Worm (Caenorhabditis elegans): Measurements from ENCODE around the gene C05G5.3.
A peak's percentile ranks its signal among the peaks of the same experiment; 100 is the strongest.

The C05G5.3 gene

ce11 chrX:14790320-14791048, 38.7 kb upstream of the C05G5.3 start, which contains the start of gene tatn-1 (continued):
- TF ChIP-seq rec-8 (tag; optimal IDR thresholded peaks at IDR 0.05) (no peak), Y67H2A.10 (GFP tag; conservative IDR thresholded peaks at IDR 0.05) (no peak), F33H1.4 (GFP tag; IDR thresholded peaks at IDR 0.05) (no peak), D2030.7 (GFP tag; IDR thresholded peaks at IDR 0.05) (no peak), nhr-80 (tag; optimal IDR thresholded peaks at IDR 0.05) (peak; percentile 99), ztf-26 (tag; optimal IDR thresholded peaks at IDR 0.05) (peak; percentile 86), lin-35 (GFP tag; optimal IDR thresholded peaks at IDR 0.05) (no peak), madf-10 (tag; optimal IDR thresholded peaks at IDR 0.05) (peak; percentile 60), lir-1 (GFP tag; conservative IDR thresholded peaks at IDR 0.05) (0 out of 2 replicates have a peak, but pooled peaks have one; percentile 9), F22D6.2 (tag; optimal IDR thresholded peaks at IDR 0.05) (peak; percentile 51), gei-17 (GFP tag; optimal IDR thresholded peaks at IDR 0.05) (peak; percentile 18), unc-62 (GFP tag; optimal IDR thresholded peaks at IDR 0.05) (peak; percentile 84), egrh-3 (GFP tag; IDR thresholded peaks at IDR 0.05) (0 out of 2 replicates have a peak, but pooled peaks have one; percentile 19), let-607 (tag; optimal IDR thresholded peaks at IDR 0.05) (peak; percentile 61 to 90), lin-26 (GFP tag; IDR thresholded peaks at IDR 0.05) (0 out of 2 replicates have a peak, but pooled peaks have one; percentile 21), B0035.1 (tag; optimal IDR thresholded peaks at IDR 0.05) (no peak), snpc-3.4 (tag; optimal IDR thresholded peaks at IDR 0.05) (no peak), Y53G8AR.9 (GFP tag; conservative IDR thresholded peaks at IDR 0.05) (no peak), mcd-1 (GFP tag; IDR thresholded peaks at IDR 0.05) (peak; percentile 40; the same call in 1 of the 2 replicates), hsf-1 (GFP tag; IDR thresholded peaks at IDR 0.05) (no peak), ZK185.1 (tag; optimal IDR thresholded peaks at IDR 0.05; ENCODE audit: poor library complexity, severe bottlenecking) (peak; percentile 25), C06A6.2 (GFP tag; conservative IDR thresholded peaks at IDR 0.05) (0 out of 2 replicates have a peak, but pooled peaks have one; percentile 56), chd-7 (tag; optimal IDR thresholded peaks at IDR 0.05) (peak; percentile 26), efl-1 (GFP tag; optimal IDR thresholded peaks at IDR 0.05) (no peak), atf-7 (tag; optimal IDR thresholded peaks at IDR 0.05) (peak; percentile 94), xnd-1 (tag; optimal IDR thresholded peaks at IDR 0.05) (no peak), hmg-1.2 (GFP tag; IDR thresholded peaks at IDR 0.05) (peak; percentile 53; the same call in 1 of the 2 replicates), F57C9.4 (tag; optimal IDR thresholded peaks at IDR 0.05) (no peak), lin-40 (tag; optimal IDR thresholded peaks at IDR 0.05) (peak; percentile 72), ets-4 (GFP tag; optimal IDR thresholded peaks at IDR 0.05) (peak; percentile 90), repo-1 (tag; optimal IDR thresholded peaks at IDR 0.05) (no peak)

DNA sequence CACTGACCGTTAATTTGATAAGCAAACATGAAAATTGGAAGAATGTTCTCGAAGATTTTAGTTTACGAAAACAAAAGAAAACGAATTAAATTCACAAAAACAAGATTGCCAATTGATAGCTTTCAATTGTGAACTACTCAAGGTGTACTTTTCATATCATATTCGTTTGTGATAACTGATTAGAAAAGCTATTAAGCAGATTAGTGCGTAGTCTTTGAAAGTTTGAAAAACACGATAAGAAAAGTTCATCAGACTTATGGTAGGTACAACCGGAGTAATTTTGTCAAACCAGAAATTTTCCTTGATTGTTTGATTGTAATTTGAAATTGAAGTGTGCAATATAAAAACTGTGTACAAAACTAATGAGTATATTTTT, 35.7 kb upstream of the C05G5.3 start:
- 0 out of 2 replicates have a peak, but pooled peaks have one; percentile 37 for TF ChIP-seq hsf-1 (GFP tag; IDR thresholded peaks at IDR 0.05)
- TF ChIP-seq Y53F4B.3 (GFP tag; IDR thresholded peaks at IDR 0.05) = no peak
- TF ChIP-seq lag-1 (GFP tag; IDR thresholded peaks at IDR 0.05) = no peak
- no peak for TF ChIP-seq snpc-1.1 (tag; optimal IDR thresholded peaks at IDR 0.05; ENCODE audit: insufficient read depth)
- no peak for TF ChIP-seq atf-7 (tag; optimal IDR thresholded peaks at IDR 0.05)
